Worm (Caenorhabditis elegans): ENCODE data around the gene cyp-14A1.

ce11 chrX:13293023-13293422 lies 25.9 kb upstream of the cyp-14A1 start:
- TF ChIP-seq him-1 (tag; optimal IDR thresholded peaks at IDR 0.05) (no peak), dao-5 (tag; optimal IDR thresholded peaks at IDR 0.05) (no peak)

Measured in whole organism, L4/young adult.